Worm (Caenorhabditis elegans) whole organism, late embryonic: Measurements from ENCODE around the gene srw-145.

Experiments
- ceh-18 ChIP-seq: sonication (generic microtip); optimal IDR thresholded peaks from 2 replicates; lab custom pipeline; 2016; ENCODE audit warnings: missing genetic modification characterization, missing compliant biosample characterization
- ceh-30 ChIP-seq: fragments of 150-350 bp; optimal IDR thresholded peaks from 2 replicates; lab custom pipeline; 2014; ENCODE audit warnings: missing biosample characterization, missing genetic modification characterization
- ceh-34 ChIP-seq: sonication (generic microtip); optimal IDR thresholded peaks from 2 replicates; lab custom pipeline; 2016; ENCODE audit warnings: mild to moderate bottlenecking, missing genetic modification characterization, missing compliant biosample characterization
- dmd-4 ChIP-seq: sonication (generic microtip); optimal IDR thresholded peaks from 2 replicates; lab custom pipeline; 2016; ENCODE audit warnings: borderline replicate concordance, missing genetic modification characterization, missing compliant biosample characterization
- fkh-10 ChIP-seq: fragments of 150-350 bp; optimal IDR thresholded peaks from 2 replicates; lab custom pipeline; 2014; ENCODE audit warnings: missing biosample characterization, missing genetic modification reagents, missing genetic modification characterization
- pqm-1 ChIP-seq: sonication (generic microtip); optimal IDR thresholded peaks from 2 replicates; lab custom pipeline; 2016; ENCODE audit warnings: missing genetic modification characterization, missing compliant biosample characterization
- syd-9 ChIP-seq: sonication (generic microtip); optimal IDR thresholded peaks from 2 replicates; lab custom pipeline; 2016; ENCODE audit warnings: mild to moderate bottlenecking, missing genetic modification characterization, moderate library complexity, missing compliant biosample characterization
- tbx-2 ChIP-seq: sonication (generic microtip); optimal IDR thresholded peaks from 2 replicates; lab custom pipeline; 2016; ENCODE audit warnings: missing genetic modification characterization, missing compliant biosample characterization
- unc-86 ChIP-seq: sonication (generic microtip); optimal IDR thresholded peaks from 2 replicates; lab custom pipeline; 2016; ENCODE audit warnings: missing genetic modification characterization, missing compliant biosample characterization

DNA sequence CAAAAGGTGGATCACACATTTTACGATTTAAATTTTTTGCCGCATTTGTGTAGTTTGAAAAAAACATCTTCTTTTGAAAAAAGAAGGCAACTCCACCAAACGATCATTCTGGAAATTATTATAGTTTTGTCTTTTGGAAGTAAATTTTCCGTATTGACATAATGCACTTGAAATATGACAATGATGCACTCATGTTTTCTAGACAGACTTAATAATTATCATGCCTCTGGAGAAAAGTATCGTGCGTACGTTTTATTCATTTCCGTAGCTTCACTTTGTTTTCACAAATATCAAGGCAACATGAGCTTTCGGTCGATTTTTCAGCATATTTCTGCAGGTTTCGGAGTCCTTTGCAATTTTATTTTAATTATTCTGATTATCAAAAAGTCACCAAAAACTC is 18.6 kb upstream of the srw-145 start, which contains the start of gene str-250:
- TF ChIP-seq ceh-18 (tag; lab: Kevin White, UChicago) = no peak
- no peak for TF ChIP-seq syd-9 (tag; lab: Kevin White, UChicago)
- TF ChIP-seq pqm-1 (tag; lab: Kevin White, UChicago) = no peak
- TF ChIP-seq ceh-30 (tag; lab: Kevin White, UChicago) = no peak
- TF ChIP-seq unc-86 (tag; lab: Kevin White, UChicago) = no peak
- TF ChIP-seq dmd-4 (tag; lab: Kevin White, UChicago) = no peak
- no peak for TF ChIP-seq ceh-34
- no peak for TF ChIP-seq tbx-2
- no peak for TF ChIP-seq fkh-10 (GFP tag; lab: Kevin White, UChicago)
